Fruit fly (Drosophila melanogaster) whole organism, adult: Measurements from ENCODE around the gene Enoph.
A peak's percentile ranks its signal among the peaks of the same experiment; 100 is the strongest.

Source experiments
- CG11617 ChIP-seq: fragments of 200-800 bp; sonication (Bioruptor generic); optimal IDR thresholded peaks from 2 replicates; lab custom pipeline; 2017; ENCODE audit warnings: mild to moderate bottlenecking, missing biosample characterization, missing genetic modification reagents, missing genetic modification characterization
- CG12768 ChIP-seq: fragments of 200-800 bp; sonication (Bioruptor generic); optimal IDR thresholded peaks from 2 replicates; lab custom pipeline; 2017; ENCODE audit warnings: missing biosample characterization, missing genetic modification characterization, mild to moderate bottlenecking, moderate library complexity, missing genetic modification reagents
- CG14711 ChIP-seq: fragments of 200-800 bp; sonication (Bioruptor generic); optimal IDR thresholded peaks from 2 replicates; lab custom pipeline; 2018; ENCODE audit warnings: missing biosample characterization, mild to moderate bottlenecking, missing genetic modification characterization, moderate library complexity
- CG1620 ChIP-seq: fragments of 200-800 bp; sonication (Bioruptor generic); optimal IDR thresholded peaks from 2 replicates; lab custom pipeline; 2016; ENCODE audit warnings: missing biosample characterization, missing genetic modification characterization
- CG33017 ChIP-seq: fragments of 200-800 bp; sonication (Bioruptor generic); optimal IDR thresholded peaks from 2 replicates; lab custom pipeline; 2018; ENCODE audit warnings: missing biosample characterization, mild to moderate bottlenecking, missing genetic modification characterization, moderate library complexity
- CG5204 ChIP-seq: fragments of 200-800 bp; sonication (Bioruptor generic); optimal IDR thresholded peaks from 2 replicates; lab custom pipeline; 2016; ENCODE audit warnings: missing biosample characterization, missing genetic modification characterization
- CG7045 ChIP-seq: fragments of 200-800 bp; sonication (Bioruptor generic); optimal IDR thresholded peaks from 2 replicates; lab custom pipeline; 2017; ENCODE audit warnings: missing biosample characterization, mild to moderate bottlenecking, missing genetic modification characterization
- CG7101 ChIP-seq: fragments of 200-800 bp; sonication (Bioruptor generic); optimal IDR thresholded peaks from 2 replicates; lab custom pipeline; 2018; ENCODE audit warnings: missing biosample characterization, mild to moderate bottlenecking, missing genetic modification characterization, moderate library complexity
- Clk ChIP-seq: fragments of 200-800 bp; sonication (Bioruptor generic); optimal IDR thresholded peaks from 2 replicates; lab custom pipeline; 2017; ENCODE audit warnings: missing biosample characterization, missing genetic modification characterization
- Crg-1 ChIP-seq: fragments of 200-800 bp; sonication (Bioruptor generic); optimal IDR thresholded peaks from 2 replicates; lab custom pipeline; 2016; ENCODE audit warnings: missing biosample characterization, missing genetic modification characterization
- Hr96 ChIP-seq: fragments of 200-800 bp; sonication (Bioruptor generic); optimal IDR thresholded peaks from 2 replicates; lab custom pipeline; 2016; ENCODE audit warnings: missing biosample characterization, missing genetic modification characterization
- Mnt ChIP-seq: fragments of 200-800 bp; sonication (Bioruptor generic); optimal IDR thresholded peaks from 2 replicates; lab custom pipeline; 2016; ENCODE audit warnings: missing biosample characterization, mild to moderate bottlenecking, missing genetic modification characterization
- bab1 ChIP-seq: fragments of 200-800 bp; sonication (Bioruptor generic); optimal IDR thresholded peaks from 3 replicates; lab custom pipeline; 2019; ENCODE audit warnings: missing biosample characterization, mild to moderate bottlenecking, missing genetic modification characterization, moderate library complexity
- cic ChIP-seq: fragments of 200-800 bp; sonication (Bioruptor generic); optimal IDR thresholded peaks from 2 replicates; lab custom pipeline; 2017; ENCODE audit warnings: missing biosample characterization, mild to moderate bottlenecking, missing genetic modification characterization, moderate library complexity
- cnc ChIP-seq, 2 experiments: fragments of >200 bp; optimal IDR thresholded peaks; 2 replicates each; lab custom pipeline; 2017
- kay ChIP-seq: fragments of 200-800 bp; sonication (Bioruptor generic); peaks from one replicate; lab custom pipeline; 2016; ENCODE audit warnings: missing biosample characterization, missing genetic modification characterization, borderline replicate concordance
- ovo ChIP-seq: fragments of 200-800 bp; sonication (Bioruptor generic); optimal IDR thresholded peaks from 2 replicates; lab custom pipeline; 2016; ENCODE audit warnings: missing biosample characterization, missing genetic modification characterization
- pad ChIP-seq: fragments of 200-800 bp; sonication (Bioruptor generic); optimal IDR thresholded peaks from 3 replicates; lab custom pipeline; 2017; ENCODE audit warnings: missing biosample characterization, missing genetic modification characterization, mild to moderate bottlenecking, moderate library complexity, missing genetic modification reagents
- tj ChIP-seq: fragments of 200-800 bp; sonication (Bioruptor generic); optimal IDR thresholded peaks from 3 replicates; lab custom pipeline; 2017; ENCODE audit warnings: missing biosample characterization, mild to moderate bottlenecking, missing genetic modification characterization, moderate library complexity
- toe ChIP-seq: fragments of 200-800 bp; sonication (Bioruptor generic); optimal IDR thresholded peaks from 2 replicates; lab custom pipeline; 2016; ENCODE audit warnings: missing biosample characterization, missing genetic modification characterization

Gene Enoph

dm6 chr3R:5300620-5301019, 44.1 kb upstream of the Enoph start:
- TF ChIP-seq cnc (optimal IDR thresholded peaks at IDR 0.05; lab: Kevin White, UChicago) (peak in 1 of 2 experiments; percentile 25), cic (GFP tag; lab: Kevin White, UChicago) (no peak)

dm6 chr3R:5299569-5300195, 43.2 kb upstream of the Enoph start, which contains the start of gene Tim17b1:
Gene Tim17b1 (plus strand): TSS chr3R:5300145.
- TF ChIP-seq Clk (GFP tag; lab: Kevin White, UChicago) (no peak), CG7101 (tag; lab: Kevin White, UChicago) (no peak), CG33017 (tag; lab: Kevin White, UChicago) (no peak), CG1620 (GFP tag; lab: Kevin White, UChicago) (no peak), Hr96 (GFP tag; lab: Kevin White, UChicago) (no peak), CG14711 (no peak), cic (GFP tag; lab: Kevin White, UChicago) (no peak), CG7045 (GFP tag; lab: Kevin White, UChicago) (no peak), pad (GFP tag; lab: Kevin White, UChicago) (no peak), bab1 (GFP tag; lab: Kevin White, UChicago) (no peak), tj (GFP tag; lab: Kevin White, UChicago) (no peak), Mnt (GFP tag; lab: Kevin White, UChicago) (no peak), cnc (optimal IDR thresholded peaks at IDR 0.05; lab: Kevin White, UChicago) (no peak), toe (GFP tag; lab: Kevin White, UChicago) (no peak)

dm6 chr3R:5298599-5299307, 42.3 kb upstream of the Enoph start:
- TF ChIP-seq CG14711 (peak; percentile 2), CG1620 (GFP tag; lab: Kevin White, UChicago) (peak; percentile 72), kay (GFP tag; lab: Kevin White, UChicago) (no peak), Hr96 (GFP tag; lab: Kevin White, UChicago) (no peak), CG11617 (GFP tag; lab: Kevin White, UChicago) (no peak), cic (GFP tag; lab: Kevin White, UChicago) (peak; percentile 0), cnc (optimal IDR thresholded peaks at IDR 0.05; lab: Kevin White, UChicago) (no peak), ovo (GFP tag; lab: Kevin White, UChicago) (peak; percentile 36), toe (GFP tag; lab: Kevin White, UChicago) (peak; percentile 66), tj (GFP tag; lab: Kevin White, UChicago) (peak; percentile 91), bab1 (GFP tag; lab: Kevin White, UChicago) (peak; percentile 58), CG33017 (tag; lab: Kevin White, UChicago) (peak; percentile 31), Clk (GFP tag; lab: Kevin White, UChicago) (no peak), CG7101 (tag; lab: Kevin White, UChicago) (peak; percentile 15), Mnt (GFP tag; lab: Kevin White, UChicago) (no peak), CG7045 (GFP tag; lab: Kevin White, UChicago) (no peak), Crg-1 (GFP tag; lab: Kevin White, UChicago) (no peak), CG5204 (GFP tag; lab: Kevin White, UChicago) (no peak), pad (GFP tag; lab: Kevin White, UChicago) (no peak), CG12768 (GFP tag; lab: Kevin White, UChicago) (no peak)

dm6 chr3R:5297315-5297714, 40.8 kb upstream of the Enoph start:
- TF ChIP-seq Crg-1 (GFP tag; lab: Kevin White, UChicago) (no peak), CG5204 (GFP tag; lab: Kevin White, UChicago) (no peak), Clk (GFP tag; lab: Kevin White, UChicago) (no peak), tj (GFP tag; lab: Kevin White, UChicago) (no peak), bab1 (GFP tag; lab: Kevin White, UChicago) (peak; percentile 58), pad (GFP tag; lab: Kevin White, UChicago) (no peak), CG33017 (tag; lab: Kevin White, UChicago) (no peak), CG7101 (tag; lab: Kevin White, UChicago) (no peak), Mnt (GFP tag; lab: Kevin White, UChicago) (peak; percentile 42), CG11617 (GFP tag; lab: Kevin White, UChicago) (no peak), kay (GFP tag; lab: Kevin White, UChicago) (peak; percentile 26), CG14711 (no peak), CG12768 (GFP tag; lab: Kevin White, UChicago) (no peak), CG1620 (GFP tag; lab: Kevin White, UChicago) (peak; percentile 13), Hr96 (GFP tag; lab: Kevin White, UChicago) (no peak)

dm6 chr3R:5295090-5295489, 38.6 kb upstream of the Enoph start:
- TF ChIP-seq CG7101 (tag; lab: Kevin White, UChicago) (no peak), CG7045 (GFP tag; lab: Kevin White, UChicago) (no peak), kay (GFP tag; lab: Kevin White, UChicago) (peak; percentile 81), cic (GFP tag; lab: Kevin White, UChicago) (peak; percentile 14), CG14711 (no peak)

- TF ChIP-seq ovo (GFP tag; lab: Kevin White, UChicago) (no peak), CG7045 (GFP tag; lab: Kevin White, UChicago) (no peak), CG14711 (no peak), Hr96 (GFP tag; lab: Kevin White, UChicago) (no peak), kay (GFP tag; lab: Kevin White, UChicago) (no peak), pad (GFP tag; lab: Kevin White, UChicago) (no peak), CG12768 (GFP tag; lab: Kevin White, UChicago) (no peak), toe (GFP tag; lab: Kevin White, UChicago) (no peak), CG11617 (GFP tag; lab: Kevin White, UChicago) (no peak), CG7101 (tag; lab: Kevin White, UChicago) (no peak), CG1620 (GFP tag; lab: Kevin White, UChicago) (no peak)
Measured at dm6 chr3R:5290738-5291137, 34.3 kb upstream of the Enoph start.
